Fruit fly (Drosophila melanogaster): ENCODE results near the gene CG2187.
A peak's percentile ranks its signal among the peaks of the same experiment; 100 is the strongest.

CG2187 gene

dm6 chr3R:31767528-31767927 is 9.1 kb upstream of the CG2187 start (continued):
- TF ChIP-seq Hr38 (GFP tag; optimal IDR thresholded peaks at IDR 0.05) = no peak
- TF ChIP-seq esn (GFP tag; optimal IDR thresholded peaks at IDR 0.05) = peak; percentile 5
- TF ChIP-seq pdm3 (GFP tag; optimal IDR thresholded peaks at IDR 0.05) = peak; percentile 52
- no peak for TF ChIP-seq Eip75B (GFP tag; optimal IDR thresholded peaks at IDR 0.05)
- peak; percentile 4 for TF ChIP-seq Sox14 (GFP tag; optimal IDR thresholded peaks at IDR 0.05)
- TF ChIP-seq fkh (GFP tag; optimal IDR thresholded peaks at IDR 0.05) = no peak
- peak; percentile 92 for TF ChIP-seq Eip78C (GFP tag)
- peak in 1 of 2 experiments; percentile 51 for TF ChIP-seq salr (GFP tag; optimal IDR thresholded peaks at IDR 0.05)
- TF ChIP-seq dsx (GFP tag; optimal IDR thresholded peaks at IDR 0.05; ENCODE audit: poor library complexity, severe bottlenecking) = no peak
- no peak for TF ChIP-seq CG31627 (GFP tag; optimal IDR thresholded peaks at IDR 0.05)
- TF ChIP-seq CG1621 (tag; optimal IDR thresholded peaks at IDR 0.05) = no peak
- peak; percentile 71 for TF ChIP-seq OdsH (GFP tag; optimal IDR thresholded peaks at IDR 0.05)
- TF ChIP-seq Sox15 (GFP tag; optimal IDR thresholded peaks at IDR 0.05) = peak; percentile 13
- peak; percentile 27 for TF ChIP-seq CG8319 (GFP tag; optimal IDR thresholded peaks at IDR 0.05)
- peak; percentile 28 for TF ChIP-seq CG16779 (tag; optimal IDR thresholded peaks at IDR 0.05)
- TF ChIP-seq Smox (GFP tag; optimal IDR thresholded peaks at IDR 0.05) = no peak
- peak; percentile 32 for TF ChIP-seq net (GFP tag; optimal IDR thresholded peaks at IDR 0.05)
- peak; percentile 57 for TF ChIP-seq CG4318 (GFP tag; optimal IDR thresholded peaks at IDR 0.05)
- no peak for TF ChIP-seq Sox102F (GFP tag; optimal IDR thresholded peaks at IDR 0.05)

DNA sequence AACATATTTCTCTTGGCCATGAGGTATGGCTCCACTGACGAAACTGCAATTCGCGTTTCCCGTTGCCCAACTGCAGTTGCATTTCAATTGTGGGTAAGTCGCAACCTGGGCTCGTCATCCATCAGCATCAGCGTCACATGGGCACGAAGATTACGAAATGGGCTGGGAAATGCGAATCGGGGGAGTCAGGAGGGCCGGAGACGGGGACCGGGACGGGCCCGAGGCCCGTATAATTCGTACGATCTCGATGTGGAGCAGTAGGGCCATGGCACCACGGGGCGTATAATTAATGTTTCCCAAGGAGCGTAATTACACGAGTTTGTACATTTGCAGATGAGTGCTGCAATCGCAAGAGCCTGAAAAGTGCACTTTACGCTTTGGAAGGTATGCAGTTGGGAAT is 6.7 kb upstream of the CG2187 start:
- TF ChIP-seq spab (GFP tag; optimal IDR thresholded peaks at IDR 0.05) = no peak
- no peak for TF ChIP-seq Hr39 (GFP tag; optimal IDR thresholded peaks at IDR 0.05)
- no peak for TF ChIP-seq OdsH (GFP tag; optimal IDR thresholded peaks at IDR 0.05)
- TF ChIP-seq CG6854 (GFP tag; optimal IDR thresholded peaks at IDR 0.05) = no peak
- TF ChIP-seq Eip78C (GFP tag) = no peak
- TF ChIP-seq CG8119 (GFP tag; IDR thresholded peaks at IDR 0.05) = no peak
- no peak for TF ChIP-seq Met (GFP tag; optimal IDR thresholded peaks at IDR 0.05)
- TF ChIP-seq Sox15 (GFP tag; optimal IDR thresholded peaks at IDR 0.05) = no peak
- no peak for TF ChIP-seq CG10669 (GFP tag; optimal IDR thresholded peaks at IDR 0.05)
- no peak for TF ChIP-seq Gug (GFP tag; IDR thresholded peaks at IDR 0.05)
- TF ChIP-seq Ets21C (GFP tag; optimal IDR thresholded peaks at IDR 0.05) = no peak

DNA sequence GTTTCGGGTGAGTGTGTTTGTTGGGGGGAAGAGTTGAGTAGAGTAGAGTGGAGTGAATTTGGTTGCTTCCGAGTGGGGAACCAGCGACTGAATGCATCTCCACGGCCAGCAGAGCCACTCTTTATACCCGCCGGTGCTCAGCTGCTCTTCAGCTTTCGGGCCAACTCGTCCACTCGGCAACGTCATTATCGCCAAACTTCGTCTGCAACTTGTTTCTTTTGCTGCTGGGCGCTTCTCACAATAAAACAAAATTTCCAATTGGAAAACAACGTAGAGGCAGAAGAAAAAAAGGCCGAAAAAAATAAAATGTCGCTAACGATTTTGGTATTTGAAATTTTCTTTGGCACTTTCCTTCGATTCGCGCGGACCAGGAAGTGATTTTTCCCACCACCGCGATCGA is 6.2 kb upstream of the CG2187 start, which contains the start of gene CG2150:
Gene CG2150, minus strand, starts transcription at position 101 of the 400 bp plus-strand sequence.
- TF ChIP-seq CG15336 (GFP tag; IDR thresholded peaks at IDR 0.05) = 0 out of 2 replicates have a peak, but pooled peaks have one; percentile 19
- TF ChIP-seq lz (GFP tag; optimal IDR thresholded peaks at IDR 0.05) = no peak
- TF ChIP-seq fkh (GFP tag; optimal IDR thresholded peaks at IDR 0.05) = no peak
- peak; percentile 48 for TF ChIP-seq CG6276 (GFP tag; optimal IDR thresholded peaks at IDR 0.05)
- TF ChIP-seq eg (GFP tag; IDR thresholded peaks at IDR 0.05) = peak; percentile 36; the same call in 1 of the 3 replicates

dm6 chr3R:31762672-31763071 is 4.2 kb upstream of the CG2187 start:
- TF ChIP-seq Lpt (GFP tag; optimal IDR thresholded peaks at IDR 0.05) = peak; percentile 69
- no peak for TF ChIP-seq dsx (GFP tag; optimal IDR thresholded peaks at IDR 0.05; ENCODE audit: poor library complexity, severe bottlenecking)
- no peak for TF ChIP-seq Eip93F (GFP tag; optimal IDR thresholded peaks at IDR 0.05)
- peak; percentile 31 for TF ChIP-seq CG16779 (tag; optimal IDR thresholded peaks at IDR 0.05)
- TF ChIP-seq OdsH (GFP tag; optimal IDR thresholded peaks at IDR 0.05) = peak; percentile 75
- peak; percentile 34 for TF ChIP-seq Sox14 (GFP tag; optimal IDR thresholded peaks at IDR 0.05)
- peak; percentile 68 for TF ChIP-seq CG11762 (GFP tag; optimal IDR thresholded peaks at IDR 0.05; ENCODE audit: insufficient read depth)
- TF ChIP-seq eg (GFP tag; IDR thresholded peaks at IDR 0.05) = peak; percentile 74
- TF ChIP-seq Hr4 (GFP tag; optimal IDR thresholded peaks at IDR 0.05) = peak; percentile 84
- TF ChIP-seq Met (GFP tag; optimal IDR thresholded peaks at IDR 0.05) = no peak
- TF ChIP-seq CG6854 (GFP tag; optimal IDR thresholded peaks at IDR 0.05) = no peak
- TF ChIP-seq svp (GFP tag) = peak; percentile 69
- TF ChIP-seq Blimp-1 (GFP tag; optimal IDR thresholded peaks at IDR 0.05) = no peak
- TF ChIP-seq pdm3 (GFP tag; optimal IDR thresholded peaks at IDR 0.05) = peak; percentile 68
- peak; percentile 78 for TF ChIP-seq achi (GFP tag; optimal IDR thresholded peaks at IDR 0.05)
- TF ChIP-seq CG6792 (GFP tag; optimal IDR thresholded peaks at IDR 0.05) = peak; percentile 72
- peak; percentile 73 for TF ChIP-seq CG10669 (GFP tag; optimal IDR thresholded peaks at IDR 0.05)
- TF ChIP-seq fd85E (GFP tag; optimal IDR thresholded peaks at IDR 0.05) = no peak
- peak; percentile 24 for TF ChIP-seq Sox102F (GFP tag; optimal IDR thresholded peaks at IDR 0.05)
- no peak for TF ChIP-seq fkh (GFP tag; optimal IDR thresholded peaks at IDR 0.05)
- TF ChIP-seq Hr38 (GFP tag; optimal IDR thresholded peaks at IDR 0.05) = no peak
- TF ChIP-seq dac (GFP tag; optimal IDR thresholded peaks at IDR 0.05) = peak; percentile 35
- TF ChIP-seq CG10631 (GFP tag; optimal IDR thresholded peaks at IDR 0.05) = peak; percentile 68
- TF ChIP-seq CG6276 (GFP tag; optimal IDR thresholded peaks at IDR 0.05) = peak; percentile 43
- TF ChIP-seq CG31627 (GFP tag; optimal IDR thresholded peaks at IDR 0.05) = no peak
- peak; percentile 60 for TF ChIP-seq CG34406 (GFP tag; optimal IDR thresholded peaks at IDR 0.05)
- peak; percentile 57 for TF ChIP-seq CG6808 (GFP tag; optimal IDR thresholded peaks at IDR 0.05)
- TF ChIP-seq Ets96B (tag; optimal IDR thresholded peaks at IDR 0.05) = peak; percentile 81

Measured in whole organism, prepupa.